Fruit fly (Drosophila melanogaster) whole organism, embryonic: ENCODE measurements around the gene CCHa1.

ENCODE experiments used
- CG10267 ChIP-seq: fragments of 200-800 bp; sonication (Bioruptor generic); optimal IDR thresholded peaks from 2 replicates; lab custom pipeline; 2018; ENCODE audit warnings: missing biosample characterization, mild to moderate bottlenecking, missing genetic modification characterization, moderate library complexity
- CG10959 ChIP-seq: fragments of 200-800 bp; sonication (Bioruptor generic); IDR thresholded peaks from 2 replicates; pipeline ENCODE4 v1.3.6; 2022; ENCODE audit warnings: missing biosample characterization, missing genetic modification characterization
- CG11247 ChIP-seq: fragments of 200-800 bp; sonication (Bioruptor generic); IDR thresholded peaks from 2 replicates; pipeline ENCODE4 v1.3.6; 2022; ENCODE audit warnings: missing biosample characterization, missing genetic modification characterization
- CG11695 ChIP-seq: fragments of 200-800 bp; sonication (Bioruptor generic); IDR thresholded peaks from 3 replicates; pipeline ENCODE4 v1.3.6; 2022; ENCODE audit warnings: missing biosample characterization, missing genetic modification characterization
- CG11723 ChIP-seq: fragments of 200-800 bp; sonication (Bioruptor generic); optimal IDR thresholded peaks from 2 replicates; lab custom pipeline; 2017; ENCODE audit warnings: missing biosample characterization, mild to moderate bottlenecking, missing genetic modification characterization
- CG12104 ChIP-seq: fragments of 200-800 bp; sonication (Bioruptor generic); optimal IDR thresholded peaks from 3 replicates; lab custom pipeline; 2016; ENCODE audit warnings: missing biosample characterization, missing genetic modification characterization
- CG12391 ChIP-seq: fragments of 200-800 bp; sonication (Bioruptor generic); optimal IDR thresholded peaks from 3 replicates; lab custom pipeline; 2018; ENCODE audit warnings: missing biosample characterization, mild to moderate bottlenecking, missing genetic modification characterization, moderate library complexity
- CG14965 ChIP-seq: fragments of 200-800 bp; sonication (Bioruptor generic); optimal IDR thresholded peaks from 2 replicates; lab custom pipeline; 2016; ENCODE audit warnings: missing biosample characterization, missing genetic modification characterization, borderline replicate concordance
- CG15479 ChIP-seq: fragments of 200-800 bp; sonication (Bioruptor generic); optimal IDR thresholded peaks from 3 replicates; lab custom pipeline; 2019; ENCODE audit warnings: missing biosample characterization, mild to moderate bottlenecking, missing genetic modification characterization, moderate library complexity
- CG16815 ChIP-seq: fragments of 200-800 bp; sonication (Bioruptor generic); optimal IDR thresholded peaks from 3 replicates; lab custom pipeline; 2017; ENCODE audit warnings: missing biosample characterization, mild to moderate bottlenecking, missing genetic modification characterization
- CG2199 ChIP-seq: fragments of 200-800 bp; sonication (Bioruptor generic); IDR thresholded peaks from 3 replicates; pipeline ENCODE4 v1.3.6; 2022; ENCODE audit warnings: missing biosample characterization, missing genetic modification characterization
- CG2712 ChIP-seq: fragments of 200-800 bp; optimal IDR thresholded peaks from 3 replicates; lab custom pipeline; 2019; ENCODE audit warnings: missing biosample characterization, mild to moderate bottlenecking, missing genetic modification characterization, moderate library complexity
- CG30020 ChIP-seq: fragments of 200-800 bp; optimal IDR thresholded peaks from 2 replicates; lab custom pipeline; 2019; ENCODE audit warnings: missing biosample characterization, mild to moderate bottlenecking, missing genetic modification characterization, moderate library complexity
- CG30403 ChIP-seq: fragments of 200-800 bp; sonication (Bioruptor generic); optimal IDR thresholded peaks from 3 replicates; lab custom pipeline; 2016; ENCODE audit warnings: missing biosample characterization, missing genetic modification characterization
- CG32772 ChIP-seq: fragments of 200-800 bp; sonication (Bioruptor generic); IDR thresholded peaks from 2 replicates; pipeline ENCODE4 v1.3.6; 2022; ENCODE audit warnings: missing biosample characterization, missing genetic modification characterization
- CG3281 ChIP-seq: fragments of 200-800 bp; sonication (Bioruptor generic); optimal IDR thresholded peaks from 3 replicates; lab custom pipeline; 2017; ENCODE audit warnings: missing biosample characterization, mild to moderate bottlenecking, missing genetic modification characterization
- CG4282 ChIP-seq: fragments of 200-800 bp; sonication (Bioruptor generic); optimal IDR thresholded peaks from 2 replicates; lab custom pipeline; 2016; ENCODE audit warnings: missing biosample characterization, missing genetic modification characterization
- CG5180 ChIP-seq: fragments of 200-800 bp; sonication (Bioruptor generic); optimal IDR thresholded peaks from 3 replicates; lab custom pipeline; 2017; ENCODE audit warnings: missing biosample characterization, missing genetic modification characterization, mild to moderate bottlenecking, moderate library complexity, missing genetic modification reagents
- CG7745 ChIP-seq: fragments of 200-800 bp; sonication (Bioruptor generic); optimal IDR thresholded peaks from 2 replicates; lab custom pipeline; 2018; ENCODE audit warnings: missing biosample characterization, mild to moderate bottlenecking, missing genetic modification characterization, moderate library complexity
- CG9437 ChIP-seq: fragments of 200-800 bp; sonication (Bioruptor generic); optimal IDR thresholded peaks from 2 replicates; lab custom pipeline; 2018; ENCODE audit warnings: missing biosample characterization, mild to moderate bottlenecking, missing genetic modification characterization
- E2f1 ChIP-seq: fragments of 200-800 bp; sonication (Bioruptor generic); IDR thresholded peaks from 2 replicates; pipeline ENCODE4 v1.3.6; 2022; ENCODE audit warnings: missing biosample characterization, missing genetic modification characterization
- Ets97D ChIP-seq: fragments of 200-800 bp; sonication (Bioruptor generic); optimal IDR thresholded peaks from 3 replicates; lab custom pipeline; 2016; ENCODE audit warnings: missing biosample characterization, missing genetic modification characterization
- HLH54F ChIP-seq: fragments of 200-800 bp; sonication (Bioruptor generic); optimal IDR thresholded peaks from 3 replicates; lab custom pipeline; 2016; ENCODE audit warnings: missing biosample characterization, missing genetic modification characterization
- Hand ChIP-seq: fragments of 200-800 bp; sonication (Bioruptor generic); optimal IDR thresholded peaks from 2 replicates; lab custom pipeline; 2017; ENCODE audit warnings: mild to moderate bottlenecking, missing biosample characterization, missing genetic modification reagents, missing genetic modification characterization
- Hmr ChIP-seq: fragments of 200-800 bp; sonication (Bioruptor generic); optimal IDR thresholded peaks from 3 replicates; lab custom pipeline; 2017; ENCODE audit warnings: mild to moderate bottlenecking, missing biosample characterization, missing genetic modification reagents, missing genetic modification characterization
- Max ChIP-seq: fragments of 200-800 bp; sonication (Bioruptor generic); optimal IDR thresholded peaks from 2 replicates; lab custom pipeline; 2016; ENCODE audit warnings: missing biosample characterization, mild to moderate bottlenecking, missing genetic modification characterization
- Myb ChIP-seq: fragments of 200-800 bp; sonication (Bioruptor generic); optimal IDR thresholded peaks from 2 replicates; lab custom pipeline; 2016; ENCODE audit warnings: missing biosample characterization, missing genetic modification characterization
- Optix ChIP-seq: fragments of 200-800 bp; sonication (Bioruptor generic); IDR thresholded peaks from 3 replicates; pipeline ENCODE4 v1.3.6; 2022; ENCODE audit warnings: missing biosample characterization, missing genetic modification characterization
- PHDP ChIP-seq: fragments of 200-800 bp; sonication (Bioruptor generic); optimal IDR thresholded peaks from 3 replicates; lab custom pipeline; 2018; ENCODE audit warnings: missing biosample characterization, mild to moderate bottlenecking, missing genetic modification characterization, moderate library complexity
- ato ChIP-seq: fragments of 200-800 bp; sonication (Bioruptor generic); IDR thresholded peaks from 2 replicates; pipeline ENCODE4 v1.3.6; 2022; ENCODE audit warnings: missing biosample characterization, missing genetic modification characterization; ENCODE audit not compliant: partially characterized antibody
- br ChIP-seq: fragments of >200 bp; optimal IDR thresholded peaks from 2 replicates; lab custom pipeline; 2017
- chn ChIP-seq: fragments of 200-800 bp; sonication (Bioruptor generic); optimal IDR thresholded peaks from 2 replicates; lab custom pipeline; 2016; ENCODE audit warnings: missing biosample characterization, missing genetic modification characterization
- crol ChIP-seq: fragments of 200-800 bp; sonication (Bioruptor generic); IDR thresholded peaks from 2 replicates; pipeline ENCODE4 v1.3.6; 2022; ENCODE audit warnings: missing biosample characterization, missing genetic modification characterization
- dan ChIP-seq: fragments of 200-800 bp; sonication (Bioruptor generic); IDR thresholded peaks from 2 replicates; pipeline ENCODE4 v1.3.6; 2022; ENCODE audit warnings: missing biosample characterization, missing genetic modification characterization
- gsb-n ChIP-seq: fragments of 200-800 bp; sonication (Bioruptor generic); optimal IDR thresholded peaks from 3 replicates; lab custom pipeline; 2018; ENCODE audit warnings: missing biosample characterization, mild to moderate bottlenecking, missing genetic modification characterization
- ham ChIP-seq: fragments of 200-800 bp; sonication (Bioruptor generic); IDR thresholded peaks from 2 replicates; pipeline ENCODE4 v1.3.6; 2022; ENCODE audit warnings: missing biosample characterization, missing genetic modification characterization
- hkb ChIP-seq, 2 experiments: fragments of 200-800 bp in 1 of 2; fragments of >200 bp in 1 of 2; sonication (Bioruptor generic) in 1 of 2; IDR thresholded peaks in 1 of 2; optimal IDR thresholded peaks in 1 of 2; 2 replicates each; pipeline versions ENCODE4 v1.3.6 to Lab custom; 2017 to 2022; ENCODE audit warnings: missing biosample characterization in 1 of 2, missing genetic modification characterization in 1 of 2
- nerfin-1 ChIP-seq: fragments of 200-800 bp; sonication (Bioruptor generic); optimal IDR thresholded peaks from 3 replicates; lab custom pipeline; 2019; ENCODE audit warnings: missing biosample characterization, mild to moderate bottlenecking, missing genetic modification characterization, moderate library complexity
- peb ChIP-seq: fragments of 200-800 bp; sonication (Bioruptor generic); IDR thresholded peaks from 2 replicates; pipeline ENCODE4 v1.3.6; 2022; ENCODE audit warnings: missing biosample characterization, missing genetic modification characterization
- pfk ChIP-seq: fragments of 200-800 bp; sonication (Bioruptor generic); optimal IDR thresholded peaks from 2 replicates; lab custom pipeline; 2018; ENCODE audit warnings: missing biosample characterization, mild to moderate bottlenecking, missing genetic modification characterization, moderate library complexity
- pita ChIP-seq: fragments of 200-800 bp; sonication (Bioruptor generic); optimal IDR thresholded peaks from 2 replicates; lab custom pipeline; 2017; ENCODE audit warnings: missing biosample characterization, mild to moderate bottlenecking, missing genetic modification characterization
- pros ChIP-seq: fragments of 200-800 bp; sonication (Bioruptor generic); optimal IDR thresholded peaks from 3 replicates; lab custom pipeline; 2019; ENCODE audit warnings: missing biosample characterization, mild to moderate bottlenecking, missing genetic modification characterization, moderate library complexity
- pzg ChIP-seq: fragments of 200-800 bp; sonication (Bioruptor generic); optimal IDR thresholded peaks from 3 replicates; lab custom pipeline; 2018; ENCODE audit warnings: missing biosample characterization, mild to moderate bottlenecking, missing genetic modification characterization, moderate library complexity
- sim ChIP-seq: fragments of 200-800 bp; sonication (Bioruptor generic); IDR thresholded peaks from 2 replicates; pipeline ENCODE4 v1.3.6; 2022; ENCODE audit warnings: missing biosample characterization, missing genetic modification characterization
- so ChIP-seq: fragments of 200-800 bp; sonication (Bioruptor generic); IDR thresholded peaks from 3 replicates; pipeline ENCODE4 v1.3.6; 2022; ENCODE audit warnings: missing biosample characterization, missing genetic modification characterization
- tap ChIP-seq: fragments of 200-800 bp; optimal IDR thresholded peaks from 3 replicates; lab custom pipeline; 2019; ENCODE audit warnings: missing biosample characterization, mild to moderate bottlenecking, missing genetic modification characterization, moderate library complexity
- tll ChIP-seq, 2 experiments: fragments of 200-800 bp in 1 of 2; fragments of >200 bp in 1 of 2; sonication (Bioruptor generic) in 1 of 2; optimal IDR thresholded peaks; 2 replicates each; lab custom pipeline; 2017 to 2019; ENCODE audit warnings: missing biosample characterization in 2 of 2, missing genetic modification characterization in 2 of 2, mild to moderate bottlenecking in 1 of 2, moderate library complexity in 1 of 2
- trh ChIP-seq: fragments of 200-800 bp; sonication (Bioruptor generic); optimal IDR thresholded peaks from 2 replicates; lab custom pipeline; 2016; ENCODE audit warnings: missing biosample characterization, missing genetic modification characterization

CCHa1 gene

dm6 chr3R:14052182-14053036 is 44.2 kb downstream of the CCHa1 start (continued):
- peak; percentile 40 for TF ChIP-seq trh (GFP tag; lab: Kevin White, UChicago)
- peak; percentile 53 for TF ChIP-seq CG11723
- TF ChIP-seq CG5180 (GFP tag; lab: Kevin White, UChicago) = peak; percentile 25
- 0 out of 3 replicates have a peak, but pooled peaks have one; percentile 13 for TF ChIP-seq Optix (GFP tag; lab: Robert Waterston, UW)
- TF ChIP-seq CG2199 = no peak
- TF ChIP-seq CG12391 = peak; percentile 82
- peak; percentile 83 for TF ChIP-seq ham (GFP tag; lab: Robert Waterston, UW)
- TF ChIP-seq chn (GFP tag; lab: Kevin White, UChicago) = peak; percentile 60
- TF ChIP-seq hkb (optimal IDR thresholded peaks at IDR 0.05; lab: Kevin White, UChicago) = no peak
- peak; percentile 81 for TF ChIP-seq hkb (GFP tag; IDR thresholded peaks at IDR 0.05; lab: Robert Waterston, UW)
- TF ChIP-seq CG30020 (tag; lab: Kevin White, UChicago) = peak; percentile 18
- TF ChIP-seq CG15479 = no peak
- TF ChIP-seq Ets97D = peak; percentile 51
- TF ChIP-seq CG11695 (GFP tag; lab: Robert Waterston, UW) = peak; percentile 94; the same call in 2 of the 3 replicates
- peak; percentile 4 for TF ChIP-seq pzg (GFP tag; lab: Kevin White, UChicago)
- TF ChIP-seq br = no peak
- peak; percentile 92 for TF ChIP-seq HLH54F (GFP tag; lab: Kevin White, UChicago)
- TF ChIP-seq sim (GFP tag; lab: Robert Waterston, UW) = no peak
- peak; percentile 92 for TF ChIP-seq CG30403
- peak; percentile 88 for TF ChIP-seq PHDP (tag; lab: Kevin White, UChicago)
- peak; percentile 87 for TF ChIP-seq CG12104 (GFP tag; lab: Kevin White, UChicago)
- TF ChIP-seq CG16815 (GFP tag; lab: Kevin White, UChicago) = peak; percentile 77
- peak; percentile 77 for TF ChIP-seq CG32772 (GFP tag; lab: Robert Waterston, UW)
- peak; percentile 96 for TF ChIP-seq pfk (GFP tag; lab: Kevin White, UChicago)
- no peak for TF ChIP-seq ato
- peak; percentile 73 for TF ChIP-seq CG2712 (tag; lab: Kevin White, UChicago)
- TF ChIP-seq crol (GFP tag; lab: Robert Waterston, UW) = no peak
- TF ChIP-seq tap = peak; percentile 67
- no peak for TF ChIP-seq CG14965 (GFP tag; lab: Kevin White, UChicago)
- TF ChIP-seq CG10959 = no peak
- peak; percentile 86 for TF ChIP-seq Hand (GFP tag; lab: Kevin White, UChicago)
- peak; percentile 94 for TF ChIP-seq CG3281
- TF ChIP-seq Myb = peak; percentile 74
- TF ChIP-seq peb = 0 out of 2 replicates have a peak, but pooled peaks have one; percentile 26
- TF ChIP-seq Max (GFP tag; lab: Kevin White, UChicago) = peak; percentile 81
- peak; percentile 94 for TF ChIP-seq Hmr (GFP tag; lab: Kevin White, UChicago)
- TF ChIP-seq tll (GFP tag; optimal IDR thresholded peaks at IDR 0.05; lab: Kevin White, UChicago) = no peak
- peak; percentile 48 for TF ChIP-seq CG9437 (GFP tag; lab: Kevin White, UChicago)
- peak; percentile 44 for TF ChIP-seq CG4282
- no peak for TF ChIP-seq dan
- no peak for TF ChIP-seq CG7745 (tag; lab: Kevin White, UChicago)
- TF ChIP-seq CG10267 = peak; percentile 53
- TF ChIP-seq so = peak; percentile 65; the same call in 2 of the 3 replicates
- no peak for TF ChIP-seq pros (GFP tag; lab: Kevin White, UChicago)
- TF ChIP-seq gsb-n (tag; lab: Kevin White, UChicago) = no peak
- no peak for TF ChIP-seq nerfin-1 (tag; lab: Kevin White, UChicago)
- TF ChIP-seq E2f1 (GFP tag; lab: Robert Waterston, UW) = peak; percentile 80
- peak; percentile 85 for TF ChIP-seq CG11247 (GFP tag; lab: Robert Waterston, UW)
- no peak for TF ChIP-seq pita (GFP tag; lab: Kevin White, UChicago)
